Fruit fly (Drosophila melanogaster) whole organism, prepupa: Measurements from ENCODE around the gene Miro.

ENCODE experiments used
- Blimp-1 ChIP-seq: fragments of 200-800 bp; sonication (Bioruptor generic); optimal IDR thresholded peaks from 3 replicates; lab custom pipeline; 2017; ENCODE audit warnings: missing biosample characterization, missing genetic modification characterization, mild to moderate bottlenecking, moderate library complexity, missing genetic modification reagents
- CG10631 ChIP-seq: fragments of 200-800 bp; sonication (Bioruptor generic); optimal IDR thresholded peaks from 2 replicates; lab custom pipeline; 2016; ENCODE audit warnings: missing biosample characterization, missing genetic modification characterization
- CG11294 ChIP-seq: fragments of 200-800 bp; sonication (Bioruptor generic); IDR thresholded peaks from 2 replicates; pipeline ENCODE4 v1.3.6; 2022; ENCODE audit warnings: missing biosample characterization, missing genetic modification characterization
- CG11762 ChIP-seq: fragments of 200-800 bp; sonication (Bioruptor generic); optimal IDR thresholded peaks from 3 replicates; lab custom pipeline; 2016; ENCODE audit warnings: missing biosample characterization, missing genetic modification characterization; ENCODE audit not compliant: insufficient read depth
- CG11902 ChIP-seq: fragments of 200-800 bp; sonication (Bioruptor generic); optimal IDR thresholded peaks from 3 replicates; lab custom pipeline; 2016; ENCODE audit warnings: missing biosample characterization, missing genetic modification characterization
- CG1621 ChIP-seq: fragments of 200-800 bp; sonication (Bioruptor generic); optimal IDR thresholded peaks from 3 replicates; lab custom pipeline; 2018; ENCODE audit warnings: missing biosample characterization, mild to moderate bottlenecking, missing genetic modification characterization
- CG16779 ChIP-seq: fragments of 200-800 bp; sonication (Bioruptor generic); optimal IDR thresholded peaks from 3 replicates; lab custom pipeline; 2017; ENCODE audit warnings: missing biosample characterization, mild to moderate bottlenecking, missing genetic modification characterization
- CG3032 ChIP-seq: fragments of 200-800 bp; optimal IDR thresholded peaks from 2 replicates; lab custom pipeline; 2019; ENCODE audit warnings: missing biosample characterization, mild to moderate bottlenecking, missing genetic modification characterization, moderate library complexity
- CG31627 ChIP-seq: fragments of 200-800 bp; sonication (Bioruptor generic); optimal IDR thresholded peaks from 3 replicates; lab custom pipeline; 2016; ENCODE audit warnings: missing biosample characterization, missing genetic modification characterization
- CG32006 ChIP-seq: fragments of 200-800 bp; sonication (Bioruptor generic); optimal IDR thresholded peaks from 3 replicates; lab custom pipeline; 2017; ENCODE audit warnings: missing biosample characterization, mild to moderate bottlenecking, missing genetic modification characterization
- CG3919 ChIP-seq: fragments of 200-800 bp; sonication (Bioruptor generic); optimal IDR thresholded peaks from 3 replicates; lab custom pipeline; 2016; ENCODE audit warnings: missing biosample characterization, missing genetic modification characterization
- CG4318 ChIP-seq: fragments of 200-800 bp; sonication (Bioruptor generic); optimal IDR thresholded peaks from 3 replicates; lab custom pipeline; 2017; ENCODE audit warnings: missing biosample characterization, mild to moderate bottlenecking, missing genetic modification characterization
- CG6163 ChIP-seq: fragments of 200-800 bp; sonication (Bioruptor generic); IDR thresholded peaks from 3 replicates; pipeline ENCODE4 v1.3.6; 2022; ENCODE audit warnings: missing biosample characterization, missing genetic modification characterization
- CG6276 ChIP-seq: fragments of 200-800 bp; sonication (Bioruptor generic); optimal IDR thresholded peaks from 2 replicates; lab custom pipeline; 2017; ENCODE audit warnings: missing biosample characterization, mild to moderate bottlenecking, missing genetic modification characterization
- CG6808 ChIP-seq: fragments of 200-800 bp; sonication (Bioruptor generic); optimal IDR thresholded peaks from 3 replicates; lab custom pipeline; 2017; ENCODE audit warnings: missing biosample characterization, missing genetic modification characterization, mild to moderate bottlenecking, moderate library complexity, missing genetic modification reagents
- CG8319 ChIP-seq: fragments of 200-800 bp; sonication (Bioruptor generic); optimal IDR thresholded peaks from 3 replicates; lab custom pipeline; 2016; ENCODE audit warnings: missing biosample characterization, missing genetic modification characterization
- CG8632 ChIP-seq: fragments of 200-800 bp; sonication (Bioruptor generic); optimal IDR thresholded peaks from 3 replicates; lab custom pipeline; 2016; ENCODE audit warnings: missing biosample characterization, missing genetic modification characterization
- CG9139 ChIP-seq: fragments of 200-800 bp; sonication (Bioruptor generic); optimal IDR thresholded peaks from 3 replicates; lab custom pipeline; 2017; ENCODE audit warnings: missing biosample characterization, mild to moderate bottlenecking, missing genetic modification characterization
- Eip75B ChIP-seq: fragments of 200-800 bp; sonication (Bioruptor generic); optimal IDR thresholded peaks from 3 replicates; lab custom pipeline; 2016; ENCODE audit warnings: missing biosample characterization, missing genetic modification characterization
- Eip93F ChIP-seq: fragments of 200-800 bp; sonication (Bioruptor generic); optimal IDR thresholded peaks from 2 replicates; lab custom pipeline; 2016; ENCODE audit warnings: missing biosample characterization, mild to moderate bottlenecking, missing genetic modification characterization
- Ets96B ChIP-seq: fragments of 200-800 bp; optimal IDR thresholded peaks from 2 replicates; lab custom pipeline; 2019; ENCODE audit warnings: missing biosample characterization, mild to moderate bottlenecking, missing genetic modification characterization, moderate library complexity
- Gug ChIP-seq: fragments of 200-800 bp; sonication (Bioruptor generic); IDR thresholded peaks from 2 replicates; pipeline ENCODE4 v1.3.6; 2022; ENCODE audit warnings: missing biosample characterization, missing genetic modification characterization
- Hr38 ChIP-seq: sonication (Bioruptor generic); optimal IDR thresholded peaks from 2 replicates; lab custom pipeline; 2016; ENCODE audit warnings: missing biosample characterization, missing genetic modification characterization
- Lpt ChIP-seq: fragments of 200-800 bp; sonication (Bioruptor generic); optimal IDR thresholded peaks from 3 replicates; lab custom pipeline; 2016; ENCODE audit warnings: missing biosample characterization, missing genetic modification characterization
- Met ChIP-seq: fragments of 200-800 bp; sonication (Bioruptor generic); optimal IDR thresholded peaks from 3 replicates; lab custom pipeline; 2016; ENCODE audit warnings: missing biosample characterization, missing genetic modification characterization
- Smox ChIP-seq: fragments of 200-800 bp; sonication (Bioruptor generic); optimal IDR thresholded peaks from 3 replicates; lab custom pipeline; 2016; ENCODE audit warnings: missing biosample characterization, missing genetic modification characterization
- Sox102F ChIP-seq: fragments of 200-800 bp; sonication (Bioruptor generic); optimal IDR thresholded peaks from 2 replicates; lab custom pipeline; 2016; ENCODE audit warnings: missing biosample characterization, mild to moderate bottlenecking, missing genetic modification characterization
- Sox14 ChIP-seq: fragments of 200-800 bp; sonication (Bioruptor generic); optimal IDR thresholded peaks from 3 replicates; lab custom pipeline; 2016; ENCODE audit warnings: missing biosample characterization, missing genetic modification characterization
- Sox15 ChIP-seq: fragments of 200-800 bp; sonication (Bioruptor generic); optimal IDR thresholded peaks from 3 replicates; lab custom pipeline; 2016; ENCODE audit warnings: missing biosample characterization, missing genetic modification characterization
- achi ChIP-seq: fragments of 200-800 bp; sonication (Bioruptor generic); optimal IDR thresholded peaks from 3 replicates; lab custom pipeline; 2016; ENCODE audit warnings: missing biosample characterization, missing genetic modification characterization
- acj6 ChIP-seq: fragments of 200-800 bp; sonication (Bioruptor generic); optimal IDR thresholded peaks from 3 replicates; lab custom pipeline; 2016; ENCODE audit warnings: missing biosample characterization, missing genetic modification characterization
- cyc ChIP-seq: fragments of 200-800 bp; sonication (Bioruptor generic); optimal IDR thresholded peaks from 3 replicates; lab custom pipeline; 2016; ENCODE audit warnings: missing biosample characterization, missing genetic modification characterization
- dsx ChIP-seq: fragments of 200-800 bp; optimal IDR thresholded peaks from 3 replicates; lab custom pipeline; 2019; ENCODE audit warnings: missing biosample characterization, mild to moderate bottlenecking, missing genetic modification characterization, moderate library complexity; ENCODE audit not compliant: poor library complexity, severe bottlenecking
- eg ChIP-seq: fragments of 200-800 bp; sonication (Bioruptor generic); IDR thresholded peaks from 3 replicates; pipeline ENCODE4 v1.3.6; 2022; ENCODE audit warnings: missing biosample characterization, missing genetic modification characterization
- esn ChIP-seq: fragments of 200-800 bp; sonication (Bioruptor generic); optimal IDR thresholded peaks from 2 replicates; lab custom pipeline; 2016; ENCODE audit warnings: missing biosample characterization, mild to moderate bottlenecking, missing genetic modification characterization, moderate library complexity
- fd59A ChIP-seq: fragments of 200-800 bp; sonication (Bioruptor generic); optimal IDR thresholded peaks from 2 replicates; lab custom pipeline; 2017; ENCODE audit warnings: missing biosample characterization, mild to moderate bottlenecking, missing genetic modification characterization, missing genetic modification reagents
- fd85E ChIP-seq: fragments of 200-800 bp; sonication (Bioruptor generic); optimal IDR thresholded peaks from 3 replicates; lab custom pipeline; 2016; ENCODE audit warnings: missing biosample characterization, missing genetic modification characterization
- fkh ChIP-seq: fragments of 200-800 bp; sonication (Bioruptor generic); optimal IDR thresholded peaks from 3 replicates; lab custom pipeline; 2017; ENCODE audit warnings: missing biosample characterization, mild to moderate bottlenecking, missing genetic modification characterization, moderate library complexity
- lz ChIP-seq: fragments of 200-800 bp; sonication (Bioruptor generic); optimal IDR thresholded peaks from 3 replicates; lab custom pipeline; 2016; ENCODE audit warnings: missing biosample characterization, missing genetic modification characterization
- net ChIP-seq: fragments of 200-800 bp; sonication (Bioruptor generic); optimal IDR thresholded peaks from 3 replicates; lab custom pipeline; 2016; ENCODE audit warnings: missing biosample characterization, missing genetic modification characterization
- pdm3 ChIP-seq: fragments of 200-800 bp; sonication (Bioruptor generic); optimal IDR thresholded peaks from 3 replicates; lab custom pipeline; 2016; ENCODE audit warnings: missing biosample characterization, missing genetic modification characterization
- salr ChIP-seq, 2 experiments: fragments of 200-800 bp; sonication (Bioruptor generic); optimal IDR thresholded peaks; 3 replicates each; lab custom pipeline; 2016 to 2018; ENCODE audit warnings: missing biosample characterization in 2 of 2, missing genetic modification characterization in 2 of 2, mild to moderate bottlenecking in 1 of 2
- svp ChIP-seq: fragments of 200-800 bp; sonication (Bioruptor generic); peaks from one replicate; lab custom pipeline; 2016; ENCODE audit warnings: missing biosample characterization, missing genetic modification characterization
- topi ChIP-seq: fragments of 200-800 bp; sonication (Bioruptor generic); optimal IDR thresholded peaks from 3 replicates; lab custom pipeline; 2016; ENCODE audit warnings: missing biosample characterization, missing genetic modification characterization

The Miro gene

DNA sequence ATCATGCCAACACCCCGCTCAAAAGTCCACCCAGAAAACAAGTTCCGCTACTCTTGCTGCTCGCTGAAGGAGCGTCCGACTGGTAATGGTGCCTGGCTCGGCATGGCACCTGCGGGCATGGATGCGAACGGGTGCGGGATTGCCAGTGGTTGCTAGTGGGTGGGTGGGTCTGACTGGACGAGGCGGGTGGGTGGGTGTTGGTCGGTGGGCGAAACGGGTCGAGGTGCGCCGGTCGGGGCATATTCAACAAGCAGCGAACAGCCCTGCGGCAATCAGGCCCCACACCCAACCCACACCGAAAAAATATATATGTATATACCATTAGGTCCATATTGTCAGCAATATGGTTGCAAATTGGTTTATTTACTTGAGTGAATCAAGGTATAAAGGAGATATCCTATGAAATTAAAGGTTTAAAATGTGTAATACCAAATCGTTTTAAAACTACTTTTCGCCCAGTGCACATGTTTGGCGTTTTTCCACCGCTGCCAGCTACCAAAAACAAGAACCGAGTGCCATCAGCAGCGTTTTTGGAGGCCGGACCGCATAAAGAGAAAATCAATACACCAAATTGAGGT lies 27.9 kb downstream of the Miro start (continued):
- no peak for TF ChIP-seq CG6808 (GFP tag; lab: Kevin White, UChicago)
- no peak for TF ChIP-seq CG3032 (tag; lab: Kevin White, UChicago)
- peak; percentile 54 for TF ChIP-seq Smox (GFP tag; lab: Kevin White, UChicago)
- TF ChIP-seq svp (GFP tag; lab: Kevin White, UChicago): peak; percentile 73
- TF ChIP-seq CG9139 (GFP tag; lab: Kevin White, UChicago): no peak
- peak; percentile 2 for TF ChIP-seq CG16779 (tag; lab: Kevin White, UChicago)
- peak; percentile 42 for TF ChIP-seq CG31627 (GFP tag; lab: Kevin White, UChicago)
- TF ChIP-seq cyc (GFP tag; lab: Kevin White, UChicago): peak; percentile 46
- no peak for TF ChIP-seq Sox15 (GFP tag; lab: Kevin White, UChicago)
- TF ChIP-seq Met (GFP tag; lab: Kevin White, UChicago): peak; percentile 34
- no peak for TF ChIP-seq CG11902 (GFP tag; lab: Kevin White, UChicago)
- TF ChIP-seq salr (GFP tag; optimal IDR thresholded peaks at IDR 0.05; lab: Kevin White, UChicago): no peak
- peak; percentile 33 for TF ChIP-seq esn (GFP tag; lab: Kevin White, UChicago)
- peak; percentile 74 for TF ChIP-seq CG6163 (GFP tag; lab: Robert Waterston, UW)
- peak; percentile 49 for TF ChIP-seq CG3919 (GFP tag; lab: Kevin White, UChicago)
- TF ChIP-seq CG32006 (GFP tag; lab: Kevin White, UChicago): peak; percentile 72
- TF ChIP-seq Eip93F (GFP tag; lab: Kevin White, UChicago): no peak
- TF ChIP-seq fkh: no peak
- TF ChIP-seq topi: peak; percentile 42
- peak; percentile 23 for TF ChIP-seq CG8632
- TF ChIP-seq dsx: no peak
- no peak for TF ChIP-seq CG11762
- TF ChIP-seq CG6276: peak; percentile 62
- peak; percentile 26 for TF ChIP-seq Ets96B (tag; lab: Kevin White, UChicago)
- TF ChIP-seq pdm3 (GFP tag; lab: Kevin White, UChicago): peak; percentile 30
- TF ChIP-seq lz: peak; percentile 48

DNA sequence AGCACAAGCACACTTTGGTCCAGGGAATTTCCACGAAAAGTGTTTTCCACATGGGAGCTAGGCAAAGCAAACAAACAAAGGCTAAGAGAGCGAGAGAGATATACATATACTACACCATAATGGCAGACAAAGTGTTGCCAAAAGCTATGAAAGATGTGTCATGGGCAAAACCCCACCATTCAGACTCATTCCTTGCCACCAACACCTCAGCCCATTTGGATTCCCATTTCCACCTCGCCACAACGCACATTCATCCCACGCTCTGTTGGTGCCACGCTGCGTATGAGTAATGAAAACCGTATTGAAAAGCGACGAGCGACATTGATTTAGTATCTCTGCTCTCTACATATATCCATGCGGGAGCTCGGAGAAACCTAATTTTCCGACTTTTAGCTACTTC lies 29.8 kb downstream of the Miro start:
- no peak for TF ChIP-seq CG1621

DNA sequence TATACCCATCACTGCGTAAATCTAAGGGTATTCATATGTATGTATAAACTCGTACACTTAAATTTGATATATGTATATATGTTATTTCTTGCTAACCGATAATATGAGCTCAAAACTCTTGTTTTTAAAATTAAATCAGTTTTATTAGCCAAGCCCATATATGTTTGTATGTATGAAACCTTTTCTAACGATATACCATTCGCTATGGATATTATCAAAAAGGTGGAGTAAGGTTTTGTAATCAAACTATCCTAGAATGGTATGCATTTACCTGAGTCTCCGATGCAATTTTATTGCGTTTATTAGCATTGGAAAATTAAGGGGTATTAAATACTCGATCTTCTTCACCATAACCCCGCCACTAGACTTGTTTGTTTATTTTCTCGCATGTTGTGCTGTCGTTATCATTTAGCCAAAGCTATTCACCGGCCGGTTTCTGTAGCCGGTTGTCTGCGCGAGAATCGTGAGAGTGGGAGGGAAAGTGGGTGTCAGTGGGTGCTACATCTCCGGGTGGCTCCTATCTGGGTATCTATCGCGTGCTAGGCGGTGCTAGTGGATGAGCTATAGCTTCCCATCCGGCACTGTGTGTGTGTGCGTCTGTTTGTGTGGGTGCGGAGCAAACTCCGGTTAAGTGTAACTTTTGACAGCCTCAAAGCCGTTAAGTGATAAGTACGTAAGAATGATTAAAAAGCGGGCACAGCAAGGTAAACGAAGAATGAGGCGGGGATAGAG lies 30.7 kb downstream of the Miro start:
- TF ChIP-seq topi: no peak
- no peak for TF ChIP-seq CG10631
- peak; percentile 64 for TF ChIP-seq svp (GFP tag; lab: Kevin White, UChicago)
- no peak for TF ChIP-seq CG11902 (GFP tag; lab: Kevin White, UChicago)
- TF ChIP-seq CG3032 (tag; lab: Kevin White, UChicago): no peak
- TF ChIP-seq CG8319 (GFP tag; lab: Kevin White, UChicago): no peak
- TF ChIP-seq Gug (GFP tag; lab: Robert Waterston, UW): no peak
- no peak for TF ChIP-seq CG11762
- TF ChIP-seq Hr38: no peak
- TF ChIP-seq CG11294 (GFP tag; lab: Robert Waterston, UW): no peak
- no peak for TF ChIP-seq fd59A (GFP tag; lab: Kevin White, UChicago)
- no peak for TF ChIP-seq acj6 (GFP tag; lab: Kevin White, UChicago)
- TF ChIP-seq pdm3 (GFP tag; lab: Kevin White, UChicago): peak; percentile 19
- no peak for TF ChIP-seq CG4318
- no peak for TF ChIP-seq lz
- TF ChIP-seq Smox (GFP tag; lab: Kevin White, UChicago): no peak
- no peak; the same call in 2 of the 3 replicates for TF ChIP-seq CG6163 (GFP tag; lab: Robert Waterston, UW)
- no peak for TF ChIP-seq CG9139 (GFP tag; lab: Kevin White, UChicago)
- no peak for TF ChIP-seq CG6808 (GFP tag; lab: Kevin White, UChicago)
- no peak for TF ChIP-seq Lpt (GFP tag; lab: Kevin White, UChicago)
- peak; percentile 57 for TF ChIP-seq CG6276
- TF ChIP-seq fd85E (GFP tag; lab: Kevin White, UChicago): no peak
- 0 out of 3 replicates have a peak, but pooled peaks have one; percentile 14 for TF ChIP-seq eg (GFP tag; lab: Robert Waterston, UW)
- no peak for TF ChIP-seq cyc (GFP tag; lab: Kevin White, UChicago)
- peak in 1 of 2 experiments; percentile 55 for TF ChIP-seq salr (GFP tag; optimal IDR thresholded peaks at IDR 0.05; lab: Kevin White, UChicago)
- TF ChIP-seq dsx: no peak
- TF ChIP-seq net: no peak
- no peak for TF ChIP-seq Sox102F (GFP tag; lab: Kevin White, UChicago)
- no peak for TF ChIP-seq achi
- TF ChIP-seq Eip75B (GFP tag; lab: Kevin White, UChicago): peak; percentile 4
- TF ChIP-seq CG32006 (GFP tag; lab: Kevin White, UChicago): peak; percentile 58
- peak; percentile 71 for TF ChIP-seq fkh
- no peak for TF ChIP-seq Blimp-1
- TF ChIP-seq Sox14: peak; percentile 1
